Fruit fly (Drosophila melanogaster): ENCODE data around the gene Sema1a.

Sema1a gene

DNA sequence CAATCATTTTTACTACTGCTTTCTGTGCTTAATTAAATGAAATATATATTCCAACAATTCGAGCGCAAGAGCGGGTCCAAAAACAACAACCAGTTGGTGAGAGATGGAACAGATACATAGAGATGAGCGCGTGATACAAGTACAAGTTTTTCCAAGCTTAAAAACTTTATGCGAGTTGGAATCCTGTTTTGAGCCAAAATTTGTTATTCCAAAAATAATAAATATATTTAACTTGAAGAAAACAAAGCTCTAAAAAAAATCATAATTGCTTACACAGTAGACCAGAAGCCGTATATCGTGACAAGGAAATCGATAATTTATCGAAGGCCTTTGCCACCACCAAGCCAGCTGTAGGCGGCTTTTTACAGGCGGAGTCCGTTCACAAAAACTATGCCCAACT is 27.2 kb upstream of the Sema1a start, which contains the start of the genes CG13097 and PIG-U (continued):
- TF ChIP-seq CG6654 (GFP tag; optimal IDR thresholded peaks at IDR 0.05) (peak; percentile 31), NfI (GFP tag; optimal IDR thresholded peaks at IDR 0.05) (peak; percentile 70), CG12299 (tag; optimal IDR thresholded peaks at IDR 0.05) (peak; percentile 69), wor (GFP tag; IDR thresholded peaks at IDR 0.05) (peak; percentile 51), Sry-β (GFP tag; optimal IDR thresholded peaks at IDR 0.05) (peak; percentile 55), CG11695 (GFP tag; IDR thresholded peaks at IDR 0.05) (peak; percentile 69; the same call in 2 of the 3 replicates), ftz-f1 (GFP tag; optimal IDR thresholded peaks at IDR 0.05) (no peak), CG14441 (GFP tag; IDR thresholded peaks at IDR 0.05) (peak; percentile 76), Med (GFP tag) (peak; percentile 96), CG2120 (GFP tag; optimal IDR thresholded peaks at IDR 0.05) (peak; percentile 92), Dref (GFP tag; IDR thresholded peaks at IDR 0.05) (peak; percentile 79), CG1233 (GFP tag; optimal IDR thresholded peaks at IDR 0.05) (peak; percentile 56), Sry-δ (GFP tag; optimal IDR thresholded peaks at IDR 0.05) (peak; percentile 97), bigmax (GFP tag; optimal IDR thresholded peaks at IDR 0.05) (no peak), pan (optimal IDR thresholded peaks at IDR 0.05) (no peak), pan (GFP tag; optimal IDR thresholded peaks at IDR 0.05 in 1 of 2, IDR thresholded peaks at IDR 0.05 in 1 of 2) (peak in 1 of 2 experiments; percentile 84), Dp (GFP tag; optimal IDR thresholded peaks at IDR 0.05) (peak; percentile 59), Oaz (GFP tag; IDR thresholded peaks at IDR 0.05) (peak; percentile 46; the same call in 1 of the 2 replicates), Mad (GFP tag; optimal IDR thresholded peaks at IDR 0.05) (peak; percentile 91), tgo (GFP tag; IDR thresholded peaks at IDR 0.05) (peak; percentile 83), Fer1 (GFP tag; optimal IDR thresholded peaks at IDR 0.05) (peak; percentile 84), tio (GFP tag; optimal IDR thresholded peaks at IDR 0.05) (no peak), Chrac-16 (GFP tag; optimal IDR thresholded peaks at IDR 0.05) (peak; percentile 89), Abd-B (GFP tag; optimal IDR thresholded peaks at IDR 0.05) (peak; percentile 64), CG18599 (GFP tag; optimal IDR thresholded peaks at IDR 0.05) (no peak), lbe (GFP tag; optimal IDR thresholded peaks at IDR 0.05) (peak; percentile 88), GATAe (GFP tag; conservative IDR thresholded peaks at IDR 0.05) (no peak), CG10462 (GFP tag; optimal IDR thresholded peaks at IDR 0.05) (peak; percentile 67), twi (tag; optimal IDR thresholded peaks at IDR 0.05) (peak; percentile 58), chm (GFP tag; IDR thresholded peaks at IDR 0.05) (peak; percentile 74), BEAF-32 (GFP tag; optimal IDR thresholded peaks at IDR 0.05) (peak; percentile 94), lov (optimal IDR thresholded peaks at IDR 0.05) (no peak), lov (GFP tag; IDR thresholded peaks at IDR 0.05) (no peak), CG2116 (GFP tag; optimal IDR thresholded peaks at IDR 0.05) (peak; percentile 92), disco-r (GFP tag; optimal IDR thresholded peaks at IDR 0.05) (peak; percentile 30), Scr (GFP tag; IDR thresholded peaks at IDR 0.05; ENCODE audit: partially characterized antibody) (peak; percentile 96), Spps (tag; optimal IDR thresholded peaks at IDR 0.05) (peak; percentile 57), CG3838 (GFP tag; optimal IDR thresholded peaks at IDR 0.05) (peak; percentile 29), Lhr (GFP tag; optimal IDR thresholded peaks at IDR 0.05) (peak; percentile 62), CG10959 (GFP tag; IDR thresholded peaks at IDR 0.05) (peak; percentile 58; the same call in 1 of the 2 replicates), CG1647 (GFP tag; optimal IDR thresholded peaks at IDR 0.05) (peak; percentile 84), CG14965 (GFP tag; optimal IDR thresholded peaks at IDR 0.05; ENCODE audit: borderline replicate concordance) (no peak), da (GFP tag; optimal IDR thresholded peaks at IDR 0.05) (peak; percentile 39), CoRest (tag; optimal IDR thresholded peaks at IDR 0.05) (peak; percentile 84), CG3281 (GFP tag; optimal IDR thresholded peaks at IDR 0.05) (peak; percentile 77), odd (GFP tag; optimal IDR thresholded peaks at IDR 0.05) (peak; percentile 33), CG3847 (GFP tag; IDR thresholded peaks at IDR 0.05) (peak; percentile 83), CG33557 (GFP tag; optimal IDR thresholded peaks at IDR 0.05) (peak; percentile 80), eyg (GFP tag; optimal IDR thresholded peaks at IDR 0.05) (no peak), sd (tag; optimal IDR thresholded peaks at IDR 0.05) (no peak), croc (GFP tag; conservative IDR thresholded peaks at IDR 0.05) (peak; percentile 70)

Measured in whole organism, embryonic.